Worm (Caenorhabditis elegans) whole organism, early embryonic: ENCODE measurements around the gene pfk-1.2.

Experiments
- B0310.2 ChIP-seq: sonication (generic microtip); optimal IDR thresholded peaks from 2 replicates; lab custom pipeline; 2016; ENCODE audit warnings: mild to moderate bottlenecking, missing genetic modification characterization, missing compliant biosample characterization
- F13C5.2 ChIP-seq: sonication (generic microtip); optimal IDR thresholded peaks from 2 replicates; lab custom pipeline; 2017; ENCODE audit warnings: mild to moderate bottlenecking, missing genetic modification characterization, inconsistent platforms, missing compliant biosample characterization
- aly-1 ChIP-seq: sonication (generic microtip); optimal IDR thresholded peaks from 2 replicates; lab custom pipeline; 2016; ENCODE audit warnings: missing genetic modification characterization, missing compliant biosample characterization
- ama-1 ChIP-seq: fragments of 150-350 bp; optimal IDR thresholded peaks from 2 replicates; lab custom pipeline; 2014
- ceh-13 ChIP-seq: fragments of 200-800 bp; sonication (Bioruptor generic); optimal IDR thresholded peaks from 2 replicates; lab custom pipeline; 2018; ENCODE audit warnings: mild to moderate bottlenecking, missing genetic modification characterization, missing compliant biosample characterization
- ceh-36 ChIP-seq: sonication (generic microtip); optimal IDR thresholded peaks from 2 replicates; lab custom pipeline; 2016; ENCODE audit warnings: missing genetic modification characterization, inconsistent platforms, missing compliant biosample characterization
- ets-7 ChIP-seq: sonication (generic microtip); optimal IDR thresholded peaks from 2 replicates; lab custom pipeline; 2016; ENCODE audit warnings: missing genotype, missing genetic modification characterization, missing compliant biosample characterization
- flt-1 ChIP-seq: fragments of 200-800 bp; sonication (Bioruptor generic); IDR thresholded peaks from 2 replicates; pipeline ENCODE4 v1.3.6; 2022; ENCODE audit warnings: missing genetic modification characterization, missing compliant biosample characterization
- hmbx-1 ChIP-seq: sonication (generic microtip); optimal IDR thresholded peaks from 2 replicates; lab custom pipeline; 2016; ENCODE audit warnings: mild to moderate bottlenecking, missing genetic modification characterization, missing compliant biosample characterization
- hmg-4 ChIP-seq: fragments of 200-800 bp; sonication (Bioruptor generic); optimal IDR thresholded peaks from 2 replicates; lab custom pipeline; 2018; ENCODE audit warnings: mild to moderate bottlenecking, missing genetic modification characterization, missing compliant biosample characterization
- hnd-1 ChIP-seq: sonication (generic microtip); optimal IDR thresholded peaks from 2 replicates; lab custom pipeline; 2016; ENCODE audit warnings: missing genetic modification characterization, missing compliant biosample characterization
- pes-1 ChIP-seq: fragments of 200-800 bp; sonication (Bioruptor generic); IDR thresholded peaks from 2 replicates; pipeline ENCODE4 v1.3.6; 2022; ENCODE audit warnings: missing genetic modification reagents, missing genetic modification characterization, missing compliant biosample characterization
- scrt-1 ChIP-seq: fragments of 200-800 bp; sonication (Bioruptor generic); IDR thresholded peaks from 2 replicates; pipeline ENCODE4 v1.3.6; 2022; ENCODE audit warnings: missing genetic modification characterization, missing compliant biosample characterization
- sea-1 ChIP-seq: fragments of 200-800 bp; sonication (Bioruptor generic); conservative IDR thresholded peaks from 2 replicates; pipeline ENCODE4 v1.3.6; 2022; ENCODE audit warnings: missing genetic modification characterization, missing compliant biosample characterization
- tbx-11 ChIP-seq: fragments of 200-800 bp; sonication (Bioruptor generic); IDR thresholded peaks from 2 replicates; pipeline ENCODE4 v1.3.6; 2022; ENCODE audit warnings: missing genetic modification characterization, missing compliant biosample characterization
- tbx-37 ChIP-seq: fragments of 200-800 bp; sonication (Bioruptor generic); conservative IDR thresholded peaks from 2 replicates; pipeline ENCODE4 v1.3.6; 2022; ENCODE audit warnings: missing genetic modification reagents, missing genetic modification characterization, missing compliant biosample characterization
- tra-4 ChIP-seq: sonication (generic microtip); optimal IDR thresholded peaks from 2 replicates; lab custom pipeline; 2017; ENCODE audit warnings: missing genetic modification characterization, missing compliant biosample characterization

Gene pfk-1.2

ce11 chrV:9503152-9503817, 28.3 kb upstream of the pfk-1.2 start:
- TF ChIP-seq hmg-4 (GFP tag; lab: Kevin White, UChicago) (peak; percentile 96), pes-1 (GFP tag; lab: Robert Waterston, UW) (no peak; the same call in 1 of the 2 replicates), flt-1 (GFP tag; lab: Robert Waterston, UW) (peak; percentile 96), hmbx-1 (tag; lab: Kevin White, UChicago) (peak; percentile 74), B0310.2 (tag; lab: Kevin White, UChicago) (peak; percentile 93), hnd-1 (tag; lab: Kevin White, UChicago) (peak; percentile 87), ceh-13 (GFP tag; lab: Kevin White, UChicago) (peak; percentile 84), F13C5.2 (tag; lab: Kevin White, UChicago) (peak; percentile 91), tbx-37 (GFP tag; lab: Robert Waterston, UW) (peak; percentile 92), ets-7 (tag; lab: Kevin White, UChicago) (peak; percentile 76), ceh-36 (tag; lab: Kevin White, UChicago) (peak; percentile 91), sea-1 (GFP tag; lab: Robert Waterston, UW) (peak; percentile 96), scrt-1 (GFP tag; lab: Robert Waterston, UW) (peak; percentile 97), ama-1 (lab: Kevin White, UChicago) (no peak), tra-4 (tag; lab: Kevin White, UChicago) (peak; percentile 75), tbx-11 (GFP tag; lab: Robert Waterston, UW) (peak; percentile 94), aly-1 (peak; percentile 91)

DNA sequence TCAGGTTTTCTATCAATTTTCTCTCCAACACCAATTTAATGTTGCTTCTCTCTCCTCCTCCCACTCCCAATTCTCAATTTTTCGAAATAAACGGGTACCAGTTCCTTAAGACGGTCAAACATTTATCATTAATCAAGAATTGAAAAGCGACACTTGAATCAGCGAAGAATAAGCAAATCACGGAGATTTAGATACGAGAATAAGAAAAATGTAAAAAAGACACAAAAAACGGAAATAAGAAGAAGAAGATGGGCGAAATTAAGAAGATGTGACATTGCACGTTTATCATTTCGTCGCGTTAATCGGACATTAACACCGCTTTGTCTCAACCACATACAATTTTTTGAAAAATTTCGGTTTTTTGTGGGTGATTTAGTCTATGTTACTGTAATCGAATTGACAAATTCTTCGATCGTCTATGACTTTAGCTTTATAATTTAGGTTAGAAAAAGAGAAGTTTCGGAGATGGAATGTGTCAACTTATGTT, 27.1 kb upstream of the pfk-1.2 start, which contains the start of gene haao-1:
haao-1 (plus strand) TSS at position 437 of the 487 bp plus-strand sequence.
- TF ChIP-seq tbx-11 (GFP tag; lab: Robert Waterston, UW) (no peak), pes-1 (GFP tag; lab: Robert Waterston, UW) (no peak), B0310.2 (tag; lab: Kevin White, UChicago) (no peak), ceh-13 (GFP tag; lab: Kevin White, UChicago) (no peak), ets-7 (tag; lab: Kevin White, UChicago) (no peak), tbx-37 (GFP tag; lab: Robert Waterston, UW) (no peak), hnd-1 (tag; lab: Kevin White, UChicago) (no peak), hmg-4 (GFP tag; lab: Kevin White, UChicago) (no peak), ama-1 (lab: Kevin White, UChicago) (no peak), ceh-36 (tag; lab: Kevin White, UChicago) (no peak), tra-4 (tag; lab: Kevin White, UChicago) (no peak)

DNA sequence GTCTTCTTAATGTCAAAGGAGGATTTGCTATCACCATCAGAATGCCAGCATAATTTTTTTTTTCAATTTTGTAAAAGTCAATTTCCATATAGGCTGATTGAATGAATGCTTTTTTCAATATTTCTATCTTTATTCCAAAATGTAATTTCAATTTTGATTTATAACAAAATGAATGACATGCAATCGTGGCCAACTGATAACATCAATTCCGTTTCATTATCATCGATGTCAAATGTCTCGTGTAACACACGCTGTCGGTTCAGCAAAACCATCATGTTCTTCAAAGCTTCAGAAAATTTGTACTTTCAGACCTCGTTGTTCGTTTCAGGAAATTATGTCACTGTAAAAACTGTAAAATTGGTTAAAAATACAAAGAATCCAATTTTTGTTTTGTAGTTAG, 24.7 kb upstream of the pfk-1.2 start:
- TF ChIP-seq pes-1 (GFP tag; lab: Robert Waterston, UW) (no peak), sea-1 (GFP tag; lab: Robert Waterston, UW) (no peak), B0310.2 (tag; lab: Kevin White, UChicago) (no peak), tbx-11 (GFP tag; lab: Robert Waterston, UW) (no peak), flt-1 (GFP tag; lab: Robert Waterston, UW) (no peak), ama-1 (lab: Kevin White, UChicago) (no peak), ets-7 (tag; lab: Kevin White, UChicago) (no peak), ceh-36 (tag; lab: Kevin White, UChicago) (no peak), F13C5.2 (tag; lab: Kevin White, UChicago) (no peak), aly-1 (no peak), tbx-37 (GFP tag; lab: Robert Waterston, UW) (no peak), scrt-1 (GFP tag; lab: Robert Waterston, UW) (no peak), tra-4 (tag; lab: Kevin White, UChicago) (no peak), hmg-4 (GFP tag; lab: Kevin White, UChicago) (no peak), hmbx-1 (tag; lab: Kevin White, UChicago) (no peak)

DNA sequence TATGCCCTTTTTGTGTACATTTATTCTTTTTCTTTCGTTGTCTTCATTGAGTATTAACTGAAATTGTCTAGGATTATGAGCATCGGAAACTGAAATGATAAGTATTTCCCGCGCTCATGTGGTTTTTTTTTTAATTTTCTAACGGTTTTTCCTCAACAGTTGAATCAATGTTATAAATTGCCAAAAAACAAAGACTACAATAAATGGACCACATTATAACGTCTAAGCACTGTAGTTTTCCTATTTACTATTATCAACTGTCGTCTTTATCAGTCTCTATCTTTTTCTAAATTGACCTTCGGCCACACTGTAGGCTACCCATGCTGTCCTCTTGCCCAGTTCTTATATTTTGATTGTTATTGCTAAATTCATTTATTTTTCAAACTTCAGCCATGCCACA, 23.9 kb upstream of the pfk-1.2 start, which contains the start of gene acs-14:
acs-14 (plus strand) TSS at position 391 of the 400 bp plus-strand sequence.
- no peak for TF ChIP-seq F13C5.2 (tag; lab: Kevin White, UChicago)
- no peak for TF ChIP-seq ceh-13 (GFP tag; lab: Kevin White, UChicago)
- TF ChIP-seq B0310.2 (tag; lab: Kevin White, UChicago) = no peak
- no peak for TF ChIP-seq hmg-4 (GFP tag; lab: Kevin White, UChicago)
- no peak for TF ChIP-seq ets-7 (tag; lab: Kevin White, UChicago)
- TF ChIP-seq pes-1 (GFP tag; lab: Robert Waterston, UW) = no peak
- TF ChIP-seq ceh-36 (tag; lab: Kevin White, UChicago) = no peak
- TF ChIP-seq ama-1 (lab: Kevin White, UChicago) = no peak
- TF ChIP-seq aly-1 = no peak
- TF ChIP-seq hnd-1 (tag; lab: Kevin White, UChicago) = no peak
- TF ChIP-seq tbx-37 (GFP tag; lab: Robert Waterston, UW) = no peak
- no peak for TF ChIP-seq tra-4 (tag; lab: Kevin White, UChicago)
- no peak for TF ChIP-seq scrt-1 (GFP tag; lab: Robert Waterston, UW)
- no peak for TF ChIP-seq tbx-11 (GFP tag; lab: Robert Waterston, UW)
- no peak for TF ChIP-seq sea-1 (GFP tag; lab: Robert Waterston, UW)

- TF ChIP-seq tbx-11 (GFP tag; lab: Robert Waterston, UW) (no peak), ets-7 (tag; lab: Kevin White, UChicago) (no peak), F13C5.2 (tag; lab: Kevin White, UChicago) (no peak), scrt-1 (GFP tag; lab: Robert Waterston, UW) (no peak), pes-1 (GFP tag; lab: Robert Waterston, UW) (no peak), tbx-37 (GFP tag; lab: Robert Waterston, UW) (no peak), flt-1 (GFP tag; lab: Robert Waterston, UW) (no peak), hmg-4 (GFP tag; lab: Kevin White, UChicago) (no peak), tra-4 (tag; lab: Kevin White, UChicago) (no peak), sea-1 (GFP tag; lab: Robert Waterston, UW) (no peak), ceh-36 (tag; lab: Kevin White, UChicago) (no peak), ceh-13 (GFP tag; lab: Kevin White, UChicago) (no peak), hmbx-1 (tag; lab: Kevin White, UChicago) (no peak), ama-1 (lab: Kevin White, UChicago) (no peak), hnd-1 (tag; lab: Kevin White, UChicago) (no peak), B0310.2 (tag; lab: Kevin White, UChicago) (no peak), aly-1 (no peak)
Observed at ce11 chrV:9509597-9509996, 22.0 kb upstream of the pfk-1.2 start.
